Worm (Caenorhabditis elegans): ENCODE results near the gene fipr-4.

DNA sequence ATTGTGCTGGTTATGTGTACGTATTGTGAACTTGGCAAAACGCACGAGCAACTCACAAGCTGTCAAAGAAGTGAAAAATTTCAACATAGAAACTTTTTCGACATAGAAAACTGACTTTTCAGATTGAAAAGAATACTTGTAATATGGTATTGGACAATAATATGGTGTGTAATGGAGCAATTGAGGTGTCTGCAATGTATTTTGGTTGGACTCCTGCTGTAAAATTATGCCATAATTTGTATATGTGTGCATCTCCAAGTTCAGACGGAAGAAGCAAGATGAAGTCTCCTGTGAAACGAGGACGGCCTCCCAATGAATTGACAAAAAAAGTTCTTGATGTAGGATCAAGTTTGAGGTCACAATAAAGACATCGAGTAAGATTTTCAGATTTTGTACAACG lies 44.5 kb downstream of the fipr-4 start:
- TF ChIP-seq hlh-30 (tag; optimal IDR thresholded peaks at IDR 0.05; ENCODE audit: insufficient read depth) (no peak), hlh-13 (GFP tag; optimal IDR thresholded peaks at IDR 0.05) (no peak), ama-1 (optimal IDR thresholded peaks at IDR 0.05) (no peak), fax-1 (tag; optimal IDR thresholded peaks at IDR 0.05) (no peak), ceh-18 (tag; optimal IDR thresholded peaks at IDR 0.05) (no peak), tbx-2 (tag; optimal IDR thresholded peaks at IDR 0.05) (no peak), che-1 (tag; optimal IDR thresholded peaks at IDR 0.05) (no peak), Y22D7AL.16 (tag; optimal IDR thresholded peaks at IDR 0.05) (no peak), unc-55 (GFP tag; optimal IDR thresholded peaks at IDR 0.05) (no peak), unc-86 (tag; optimal IDR thresholded peaks at IDR 0.05) (no peak), ceh-24 (tag; optimal IDR thresholded peaks at IDR 0.05) (no peak), pqm-1 (tag; optimal IDR thresholded peaks at IDR 0.05) (no peak), ahr-1 (tag; optimal IDR thresholded peaks at IDR 0.05) (no peak)
